Fruit fly (Drosophila melanogaster): ENCODE data around the gene Nmd3.
A peak's percentile ranks its signal among the peaks of the same experiment; 100 is the strongest.

Nmd3 gene

DNA sequence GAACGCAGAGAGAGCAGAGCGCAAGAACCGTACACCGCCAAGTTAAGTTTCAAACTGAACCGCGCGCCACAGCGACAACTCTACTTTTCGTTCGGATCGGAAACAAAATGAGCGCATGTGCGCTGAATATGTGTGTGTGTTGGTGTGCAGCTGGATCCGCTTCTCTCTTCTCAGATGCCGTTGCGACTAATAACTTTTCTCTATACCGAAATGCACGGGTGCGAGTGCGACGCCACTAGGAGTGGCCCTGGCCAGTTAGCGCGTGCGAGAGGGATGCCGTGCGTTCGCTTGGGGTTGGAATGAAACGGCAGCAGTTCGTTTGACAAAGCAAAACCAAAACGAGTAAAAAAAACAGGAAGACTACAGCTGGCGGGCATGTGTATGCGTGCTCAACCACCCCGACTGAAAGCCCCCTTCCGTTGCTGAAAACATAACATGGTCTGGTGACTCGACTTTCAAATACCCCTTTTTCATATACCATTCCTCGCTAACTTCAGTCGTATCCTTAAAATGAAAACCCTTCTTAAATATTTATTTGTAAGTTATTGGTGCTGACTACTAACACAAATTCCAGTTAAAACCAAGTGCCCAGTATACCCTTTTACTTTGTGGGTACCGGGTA, 47.5 kb downstream of the Nmd3 start (continued):
- TF ChIP-seq nerfin-1 (tag; optimal IDR thresholded peaks at IDR 0.05) = peak; percentile 100
- peak; percentile 98 for TF ChIP-seq her (GFP tag; optimal IDR thresholded peaks at IDR 0.05)
- TF ChIP-seq PHDP (tag; optimal IDR thresholded peaks at IDR 0.05) = peak; percentile 100
- peak; percentile 99 for TF ChIP-seq aop (GFP tag; IDR thresholded peaks at IDR 0.05)
- TF ChIP-seq schlank (tag; optimal IDR thresholded peaks at IDR 0.05) = peak; percentile 100
- peak; percentile 100 for TF ChIP-seq Side (GFP tag; optimal IDR thresholded peaks at IDR 0.05)
- TF ChIP-seq vnd (GFP tag; IDR thresholded peaks at IDR 0.05; ENCODE audit: partially characterized antibody) = no peak
- peak; percentile 99 for TF ChIP-seq CG14710 (tag; optimal IDR thresholded peaks at IDR 0.05)
- TF ChIP-seq CG10267 (tag; optimal IDR thresholded peaks at IDR 0.05) = peak; percentile 99
- TF ChIP-seq Rfx (GFP tag; IDR thresholded peaks at IDR 0.05) = peak; percentile 100
- peak; percentile 100 for TF ChIP-seq danr (GFP tag; IDR thresholded peaks at IDR 0.05)
- TF ChIP-seq pfk (GFP tag; optimal IDR thresholded peaks at IDR 0.05) = peak; percentile 82
- TF ChIP-seq CG12104 (GFP tag; optimal IDR thresholded peaks at IDR 0.05) = peak; percentile 100
- TF ChIP-seq Fer2 (tag; optimal IDR thresholded peaks at IDR 0.05) = peak; percentile 100
- peak; percentile 100 for TF ChIP-seq Nf-YA (GFP tag; IDR thresholded peaks at IDR 0.05)
- peak; percentile 100 for TF ChIP-seq CG2202 (tag; optimal IDR thresholded peaks at IDR 0.05)
- TF ChIP-seq wdn (GFP tag; IDR thresholded peaks at IDR 0.05) = peak; percentile 100
- peak; percentile 100 for TF ChIP-seq HLH3B (GFP tag; IDR thresholded peaks at IDR 0.05)
- TF ChIP-seq CG6765 (GFP tag; optimal IDR thresholded peaks at IDR 0.05) = peak; percentile 97
- TF ChIP-seq cad (GFP tag; optimal IDR thresholded peaks at IDR 0.05) = no peak
- TF ChIP-seq Scr (GFP tag; IDR thresholded peaks at IDR 0.05; ENCODE audit: partially characterized antibody) = no peak
- peak; percentile 100 for TF ChIP-seq Atf6 (GFP tag; IDR thresholded peaks at IDR 0.05)
- peak; percentile 100 for TF ChIP-seq CG30431 (GFP tag; optimal IDR thresholded peaks at IDR 0.05)
- TF ChIP-seq rib (GFP tag; IDR thresholded peaks at IDR 0.05) = peak; percentile 100
- TF ChIP-seq CG9609 (GFP tag; optimal IDR thresholded peaks at IDR 0.05) = peak; percentile 100
- peak; percentile 100 for TF ChIP-seq Dbx (GFP tag; IDR thresholded peaks at IDR 0.05)
- TF ChIP-seq al (GFP tag; IDR thresholded peaks at IDR 0.05) = peak; percentile 100
- peak; percentile 100 for TF ChIP-seq CG12744 (GFP tag; optimal IDR thresholded peaks at IDR 0.05)
- TF ChIP-seq CG2889 (GFP tag; IDR thresholded peaks at IDR 0.05) = peak; percentile 100
- peak; percentile 100 for TF ChIP-seq Elba2 (GFP tag; optimal IDR thresholded peaks at IDR 0.05)
- TF ChIP-seq eve (GFP tag; optimal IDR thresholded peaks at IDR 0.05) = peak; percentile 100
- TF ChIP-seq nau (GFP tag; optimal IDR thresholded peaks at IDR 0.05) = peak; percentile 99
- TF ChIP-seq chn (GFP tag; optimal IDR thresholded peaks at IDR 0.05) = peak; percentile 100
- no peak for TF ChIP-seq CG42726 (GFP tag; IDR thresholded peaks at IDR 0.05; ENCODE audit: partially characterized antibody)
- peak; percentile 100 for TF ChIP-seq CG7372 (GFP tag; IDR thresholded peaks at IDR 0.05)
- TF ChIP-seq CG12391 (tag; optimal IDR thresholded peaks at IDR 0.05) = peak; percentile 100
- peak; percentile 100 for TF ChIP-seq esg (GFP tag; conservative IDR thresholded peaks at IDR 0.05)
- peak; percentile 99 for TF ChIP-seq CG4820 (GFP tag; optimal IDR thresholded peaks at IDR 0.05)
- TF ChIP-seq br (optimal IDR thresholded peaks at IDR 0.05) = no peak
- TF ChIP-seq Ets65A (GFP tag) = peak; percentile 100
- TF ChIP-seq Ptx1 (GFP tag; IDR thresholded peaks at IDR 0.05) = peak; percentile 100
- peak; percentile 100 for TF ChIP-seq CG12071 (GFP tag; optimal IDR thresholded peaks at IDR 0.05)
- peak; percentile 100 for TF ChIP-seq klu (GFP tag; IDR thresholded peaks at IDR 0.05)
- peak; percentile 100 for TF ChIP-seq CG2875 (GFP tag; optimal IDR thresholded peaks at IDR 0.05)
- peak; percentile 100 for TF ChIP-seq CG10565 (GFP tag; optimal IDR thresholded peaks at IDR 0.05)
- peak; percentile 100 for TF ChIP-seq CG3065 (GFP tag; optimal IDR thresholded peaks at IDR 0.05)
- peak; percentile 79 for TF ChIP-seq CG15479 (GFP tag; optimal IDR thresholded peaks at IDR 0.05)
- TF ChIP-seq lilli (GFP tag; optimal IDR thresholded peaks at IDR 0.05) = peak; percentile 100
- peak; percentile 100 for TF ChIP-seq Spps (tag; optimal IDR thresholded peaks at IDR 0.05)
- TF ChIP-seq gem (tag; optimal IDR thresholded peaks at IDR 0.05) = peak; percentile 100
- peak; percentile 100 for TF ChIP-seq shn (GFP tag; optimal IDR thresholded peaks at IDR 0.05)

Measured in whole organism, embryonic.